Worm (Caenorhabditis elegans) whole organism, L1 larva: ENCODE results near the gene E02H1.6.

Experiments
- C04F5.9 ChIP-seq: sonication (generic microtip); optimal IDR thresholded peaks from 2 replicates; lab custom pipeline; 2016; ENCODE audit warnings: missing genetic modification characterization, missing compliant biosample characterization
- aha-1 ChIP-seq: fragments of 150-350 bp; optimal IDR thresholded peaks from 2 replicates; lab custom pipeline; 2014; ENCODE audit warnings: missing biosample characterization, missing genetic modification characterization
- aly-2 ChIP-seq: fragments of 150-350 bp; optimal IDR thresholded peaks from 2 replicates; lab custom pipeline; 2014; ENCODE audit warnings: missing biosample characterization, missing genetic modification characterization
- blmp-1 ChIP-seq: fragments of 150-350 bp; optimal IDR thresholded peaks from 2 replicates; lab custom pipeline; 2014; ENCODE audit warnings: missing biosample characterization, missing genetic modification characterization
- ceh-63 ChIP-seq: fragments of 200-800 bp; sonication (Bioruptor generic); optimal IDR thresholded peaks from 2 replicates; lab custom pipeline; 2018; ENCODE audit warnings: mild to moderate bottlenecking, missing genetic modification characterization, missing compliant biosample characterization
- ceh-8 ChIP-seq: fragments of 200-800 bp; sonication (Bioruptor generic); optimal IDR thresholded peaks from 2 replicates; lab custom pipeline; 2018; ENCODE audit warnings: mild to moderate bottlenecking, missing genetic modification characterization, moderate library complexity, missing compliant biosample characterization
- ceh-88 ChIP-seq: fragments of 200-800 bp; sonication (Bioruptor generic); IDR thresholded peaks from 2 replicates; pipeline ENCODE4 v1.3.6; 2022; ENCODE audit warnings: missing genetic modification characterization, missing compliant biosample characterization
- ceh-90 ChIP-seq: sonication (generic microtip); optimal IDR thresholded peaks from 2 replicates; lab custom pipeline; 2016; ENCODE audit warnings: missing genetic modification characterization, missing compliant biosample characterization
- ces-1 ChIP-seq: fragments of 150-350 bp; optimal IDR thresholded peaks from 2 replicates; lab custom pipeline; 2014; ENCODE audit warnings: missing biosample characterization, missing genetic modification reagents, missing genetic modification characterization
- efl-1 ChIP-seq, 4 experiments: fragments of 150-350 bp; optimal IDR thresholded peaks in 3 of 4; peaks in 1 of 4; 1 replicate in 1 of 4; 2 replicates in 3 of 4; lab custom pipeline; 2014; ENCODE audit warnings: missing biosample characterization in 2 of 4, missing genetic modification characterization in 2 of 4, missing genetic modification reagents in 2 of 4
- efl-3 ChIP-seq: fragments of 200-800 bp; sonication (Bioruptor generic); optimal IDR thresholded peaks from 2 replicates; lab custom pipeline; 2018; ENCODE audit warnings: mild to moderate bottlenecking, missing genetic modification characterization, missing compliant biosample characterization
- egl-13 ChIP-seq: sonication (generic microtip); optimal IDR thresholded peaks from 2 replicates; lab custom pipeline; 2016; ENCODE audit warnings: missing genotype, missing genetic modification reagents, missing genetic modification characterization, missing compliant biosample characterization
- egl-27 ChIP-seq, 2 experiments: fragments of 150-350 bp in 1 of 2; sonication (generic microtip); optimal IDR thresholded peaks; 3 replicates each; lab custom pipeline; 2017 to 2018; ENCODE audit warnings: missing biosample characterization in 2 of 2, missing genetic modification characterization in 2 of 2, missing genetic modification reagents in 2 of 2
- elt-2 ChIP-seq: sonication (generic microtip); optimal IDR thresholded peaks from 2 replicates; lab custom pipeline; 2016; ENCODE audit warnings: missing genetic modification characterization, mild to moderate bottlenecking, inconsistent platforms, missing compliant biosample characterization, missing genetic modification reagents
- fkh-10 ChIP-seq: sonication (generic microtip); optimal IDR thresholded peaks from 2 replicates; lab custom pipeline; 2017; ENCODE audit warnings: missing biosample characterization, missing genetic modification reagents, missing genetic modification characterization
- fkh-8 ChIP-seq: sonication (generic microtip); optimal IDR thresholded peaks from 2 replicates; lab custom pipeline; 2016; ENCODE audit warnings: mild to moderate bottlenecking, missing genetic modification characterization, missing compliant biosample characterization
- fos-1 ChIP-seq: fragments of 150-350 bp; optimal IDR thresholded peaks from 2 replicates; lab custom pipeline; 2014; ENCODE audit warnings: missing biosample characterization, missing genetic modification characterization
- hlh-17 ChIP-seq: fragments of 200-800 bp; sonication (Bioruptor generic); optimal IDR thresholded peaks from 2 replicates; lab custom pipeline; 2018; ENCODE audit warnings: missing genetic modification characterization, mild to moderate bottlenecking, missing compliant biosample characterization, moderate library complexity, borderline replicate concordance
- irx-1 ChIP-seq: sonication (generic microtip); optimal IDR thresholded peaks from 2 replicates; lab custom pipeline; 2016; ENCODE audit warnings: missing genetic modification characterization, missing compliant biosample characterization
- lin-13 ChIP-seq: fragments of 150-350 bp; optimal IDR thresholded peaks from 2 replicates; lab custom pipeline; 2014; ENCODE audit warnings: missing biosample characterization, missing genetic modification reagents, missing genetic modification characterization
- lin-14 ChIP-seq: fragments of 200-800 bp; sonication (Bioruptor generic); optimal IDR thresholded peaks from 2 replicates; lab custom pipeline; 2018; ENCODE audit warnings: mild to moderate bottlenecking, missing genetic modification characterization, moderate library complexity, missing compliant biosample characterization
- lin-35 ChIP-seq, 2 experiments: fragments of 150-350 bp; optimal IDR thresholded peaks; 2 replicates each; lab custom pipeline; 2014; ENCODE audit warnings: missing biosample characterization in 2 of 2, missing genetic modification characterization in 2 of 2, missing genetic modification reagents in 2 of 2
- lir-3 ChIP-seq: sonication (generic microtip); optimal IDR thresholded peaks from 2 replicates; lab custom pipeline; 2016; ENCODE audit warnings: mild to moderate bottlenecking, missing genetic modification characterization, moderate library complexity, missing compliant biosample characterization; ENCODE audit not compliant: poor library complexity
- mab-9 ChIP-seq: fragments of 200-800 bp; sonication (Bioruptor generic); IDR thresholded peaks from 2 replicates; pipeline ENCODE4 v1.3.6; 2022; ENCODE audit warnings: missing genetic modification reagents, missing genetic modification characterization, missing compliant biosample characterization
- mdl-1 ChIP-seq, 2 experiments: fragments of 150-350 bp; optimal IDR thresholded peaks; 2 replicates each; lab custom pipeline; 2014 to 2017; ENCODE audit warnings: missing biosample characterization in 2 of 2, missing genetic modification characterization in 2 of 2, inconsistent platforms in 1 of 2
- mef-2 ChIP-seq: fragments of 150-350 bp; optimal IDR thresholded peaks from 2 replicates; lab custom pipeline; 2014; ENCODE audit warnings: missing biosample characterization, missing genetic modification characterization
- nhr-12 ChIP-seq: sonication (generic microtip); optimal IDR thresholded peaks from 2 replicates; lab custom pipeline; 2017; ENCODE audit warnings: missing biosample characterization, missing genetic modification characterization
- nhr-47 ChIP-seq: sonication (generic microtip); optimal IDR thresholded peaks from 2 replicates; lab custom pipeline; 2016; ENCODE audit warnings: mild to moderate bottlenecking, missing genetic modification characterization, moderate library complexity, missing compliant biosample characterization
- nhr-76 ChIP-seq: sonication (generic microtip); optimal IDR thresholded peaks from 2 replicates; lab custom pipeline; 2017; ENCODE audit warnings: missing biosample characterization, missing genetic modification characterization
- nhr-77 ChIP-seq: fragments of 150-350 bp; optimal IDR thresholded peaks from 2 replicates; lab custom pipeline; 2014; ENCODE audit warnings: missing biosample characterization, missing genetic modification characterization
- nhr-85 ChIP-seq: sonication (generic microtip); peaks from one replicate; lab custom pipeline; 2016; ENCODE audit warnings: missing genetic modification characterization, inconsistent platforms, missing compliant biosample characterization
- pax-3 ChIP-seq: fragments of 200-800 bp; sonication (Bioruptor generic); optimal IDR thresholded peaks from 2 replicates; lab custom pipeline; 2018; ENCODE audit warnings: mild to moderate bottlenecking, missing genetic modification characterization, moderate library complexity, missing compliant biosample characterization
- pqm-1 ChIP-seq: sonication (generic microtip); optimal IDR thresholded peaks from 3 replicates; lab custom pipeline; 2017; ENCODE audit warnings: missing biosample characterization, missing genetic modification characterization
- rnt-1 ChIP-seq: sonication (generic microtip); optimal IDR thresholded peaks from 2 replicates; lab custom pipeline; 2016; ENCODE audit warnings: mild to moderate bottlenecking, missing genetic modification characterization, moderate library complexity, missing compliant biosample characterization
- skn-1 ChIP-seq: fragments of 150-350 bp; optimal IDR thresholded peaks from 2 replicates; lab custom pipeline; 2014; ENCODE audit warnings: missing biosample characterization, missing genetic modification characterization
- snu-23 ChIP-seq: sonication (generic microtip); optimal IDR thresholded peaks from 2 replicates; lab custom pipeline; 2016; ENCODE audit warnings: missing genetic modification characterization, missing compliant biosample characterization
- sox-4 ChIP-seq: sonication (generic microtip); optimal IDR thresholded peaks from 2 replicates; lab custom pipeline; 2016; ENCODE audit warnings: missing genetic modification characterization, missing compliant biosample characterization
- sptf-1 ChIP-seq: fragments of 150-350 bp; optimal IDR thresholded peaks from 2 replicates; lab custom pipeline; 2014; ENCODE audit warnings: missing biosample characterization, missing genetic modification characterization
- sup-37 ChIP-seq: fragments of 200-800 bp; sonication (Bioruptor generic); optimal IDR thresholded peaks from 2 replicates; lab custom pipeline; 2018; ENCODE audit warnings: mild to moderate bottlenecking, missing genetic modification characterization, missing compliant biosample characterization
- tlp-1 ChIP-seq: fragments of 150-350 bp; optimal IDR thresholded peaks from 2 replicates; lab custom pipeline; 2014; ENCODE audit warnings: missing biosample characterization, missing genetic modification characterization
- unc-130 ChIP-seq: fragments of 150-350 bp; optimal IDR thresholded peaks from 2 replicates; lab custom pipeline; 2017; ENCODE audit warnings: missing biosample characterization, missing genetic modification characterization, inconsistent platforms
- unc-98 ChIP-seq: fragments of 200-800 bp; sonication (Bioruptor generic); IDR thresholded peaks from 2 replicates; pipeline ENCODE4 v1.3.6; 2022; ENCODE audit warnings: missing genetic modification characterization, missing compliant biosample characterization
- zag-1 ChIP-seq: fragments of 150-350 bp; optimal IDR thresholded peaks from 2 replicates; lab custom pipeline; 2014; ENCODE audit warnings: missing biosample characterization, missing genetic modification characterization
- ztf-4 ChIP-seq: fragments of 150-350 bp; optimal IDR thresholded peaks from 2 replicates; lab custom pipeline; 2014; ENCODE audit warnings: missing biosample characterization, missing genetic modification characterization

E02H1.6 gene

ce11 chrII:9603419-9603818 lies 6.9 kb downstream of the E02H1.6 start (continued):
- TF ChIP-seq rnt-1 (tag; lab: Kevin White, UChicago) (peak; percentile 95), fos-1 (peak; percentile 92), efl-1 (optimal IDR thresholded peaks at IDR 0.05; lab: Kevin White, UChicago) (peak; percentile 84), efl-1 (GFP tag; optimal IDR thresholded peaks at IDR 0.05 in 1 of 2; lab: Kevin White, UChicago) (peak; percentile 64 to 97), irx-1 (tag; lab: Kevin White, UChicago) (peak; percentile 93), sup-37 (GFP tag; lab: Kevin White, UChicago) (peak; percentile 66), ceh-8 (GFP tag; lab: Kevin White, UChicago) (peak; percentile 41), skn-1 (peak; percentile 94), nhr-47 (tag; lab: Kevin White, UChicago) (peak; percentile 95), snu-23 (GFP tag; lab: Kevin White, UChicago) (peak; percentile 99), sox-4 (tag; lab: Kevin White, UChicago) (peak; percentile 72), mef-2 (tag; lab: Kevin White, UChicago) (peak; percentile 74), egl-27 (tag; optimal IDR thresholded peaks at IDR 0.05; lab: Kevin White, UChicago) (peak; percentile 91 to 94), hlh-17 (GFP tag; lab: Kevin White, UChicago) (no peak), nhr-77 (tag; lab: Kevin White, UChicago) (peak; percentile 88), pqm-1 (tag; lab: Kevin White, UChicago) (no peak), fkh-8 (tag; lab: Kevin White, UChicago) (peak; percentile 95), nhr-85 (tag; lab: Kevin White, UChicago) (peak; percentile 100), ztf-4 (tag; lab: Kevin White, UChicago) (peak; percentile 91), ceh-90 (tag; lab: Kevin White, UChicago) (no peak), lir-3 (tag; lab: Kevin White, UChicago) (peak; percentile 89), lin-13 (peak; percentile 92), tlp-1 (tag; lab: Kevin White, UChicago) (no peak), zag-1 (tag; lab: Kevin White, UChicago) (peak; percentile 69), unc-98 (0 out of 2 replicates have a peak, but pooled peaks have one; percentile 43), pax-3 (tag; lab: Kevin White, UChicago) (peak; percentile 85), C04F5.9 (tag; lab: Kevin White, UChicago) (peak; percentile 73), unc-130 (tag; lab: Kevin White, UChicago) (peak; percentile 82), elt-2 (tag; lab: Kevin White, UChicago) (peak; percentile 84), blmp-1 (tag; lab: Kevin White, UChicago) (peak; percentile 99), sptf-1 (tag; lab: Kevin White, UChicago) (no peak), nhr-12 (tag; lab: Kevin White, UChicago) (no peak), ceh-63 (peak; percentile 29), aha-1 (tag; lab: Kevin White, UChicago) (no peak), fkh-10 (peak; percentile 69), aly-2 (no peak), mab-9 (GFP tag; lab: Robert Waterston, UW) (peak; percentile 71), ces-1 (GFP tag; lab: Kevin White, UChicago) (no peak), lin-14 (GFP tag; lab: Kevin White, UChicago) (peak; percentile 99), nhr-76 (tag; lab: Kevin White, UChicago) (no peak), ceh-88 (GFP tag; lab: Robert Waterston, UW) (peak; percentile 79), mdl-1 (tag; optimal IDR thresholded peaks at IDR 0.05; lab: Kevin White, UChicago) (peak; percentile 95 to 100), efl-3 (no peak), egl-13 (tag; lab: Kevin White, UChicago) (peak; percentile 66), lin-35 (GFP tag; optimal IDR thresholded peaks at IDR 0.05; lab: Kevin White, UChicago) (peak; percentile 81 to 91)
